Fruit fly (Drosophila melanogaster): ENCODE data around the gene CG9173.

CG9173 gene

dm6 chr3L:1391993-1392952 lies 31.0 kb downstream of the CG9173 start:
- TF ChIP-seq EcR (GFP tag; optimal IDR thresholded peaks at IDR 0.05): peak; percentile 74
- TF ChIP-seq Pif1A (GFP tag; optimal IDR thresholded peaks at IDR 0.05): peak; percentile 88
- peak; percentile 89 for TF ChIP-seq CG9948 (tag; optimal IDR thresholded peaks at IDR 0.05)
- TF ChIP-seq Snoo (tag; optimal IDR thresholded peaks at IDR 0.05): peak; percentile 20
- peak; percentile 86 for TF ChIP-seq CG4496 (GFP tag; IDR thresholded peaks at IDR 0.05)
- peak; percentile 75 for TF ChIP-seq Ets98B (GFP tag; IDR thresholded peaks at IDR 0.05)
- peak; percentile 93 for TF ChIP-seq CG14655 (GFP tag; optimal IDR thresholded peaks at IDR 0.05)
- TF ChIP-seq CG13204 (GFP tag; optimal IDR thresholded peaks at IDR 0.05): peak; percentile 66
- TF ChIP-seq CG15710 (tag; optimal IDR thresholded peaks at IDR 0.05): peak; percentile 87
- TF ChIP-seq rn (GFP tag; IDR thresholded peaks at IDR 0.05): 0 out of 2 replicates have a peak, but pooled peaks have one; percentile 23
- TF ChIP-seq CG10348 (GFP tag; IDR thresholded peaks at IDR 0.05): no peak
- peak; percentile 85 for TF ChIP-seq Pif1B (GFP tag; optimal IDR thresholded peaks at IDR 0.05)
- peak; percentile 90 for TF ChIP-seq CG8159 (tag; optimal IDR thresholded peaks at IDR 0.05)
- TF ChIP-seq CG17806 (tag; optimal IDR thresholded peaks at IDR 0.05): peak; percentile 90
- peak; percentile 77 for TF ChIP-seq CG12605 (GFP tag; IDR thresholded peaks at IDR 0.05)
- peak; percentile 85 for TF ChIP-seq D1 (tag; optimal IDR thresholded peaks at IDR 0.05)
- TF ChIP-seq CG32121 (GFP tag; IDR thresholded peaks at IDR 0.05): peak; percentile 28; the same call in 1 of the 2 replicates
- peak; percentile 76 for TF ChIP-seq fd96Ca (GFP tag; IDR thresholded peaks at IDR 0.05)
- peak; percentile 76 for TF ChIP-seq gl (tag; optimal IDR thresholded peaks at IDR 0.05)
- peak; percentile 90 for TF ChIP-seq CG34367 (tag; optimal IDR thresholded peaks at IDR 0.05)
- TF ChIP-seq CG8301 (tag; optimal IDR thresholded peaks at IDR 0.05): peak; percentile 88

DNA sequence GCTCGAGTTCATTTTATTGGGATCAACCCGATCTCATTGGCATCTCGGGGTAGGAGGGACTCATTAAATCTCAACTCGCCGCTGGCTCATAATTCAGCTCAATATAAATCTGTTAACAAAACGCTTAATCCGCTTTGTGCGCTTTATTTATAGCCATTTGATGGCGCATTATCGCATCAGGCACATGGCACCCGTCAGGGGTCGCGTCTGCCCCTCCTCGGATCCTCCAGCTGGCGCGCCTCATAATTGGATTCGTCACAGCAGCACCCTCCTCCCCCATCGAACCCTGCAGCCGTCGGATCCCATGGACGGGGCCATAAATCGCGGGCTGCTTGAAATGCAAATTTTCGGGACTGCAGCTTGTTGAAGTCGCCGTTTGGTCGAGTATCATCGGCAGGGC lies 32.9 kb downstream of the CG9173 start:
- TF ChIP-seq CG17806 (tag; optimal IDR thresholded peaks at IDR 0.05): no peak
- no peak for TF ChIP-seq CG8301 (tag; optimal IDR thresholded peaks at IDR 0.05)
- TF ChIP-seq CG12605 (GFP tag; IDR thresholded peaks at IDR 0.05): no peak
- no peak for TF ChIP-seq CG13204 (GFP tag; optimal IDR thresholded peaks at IDR 0.05)
- no peak for TF ChIP-seq CG4496 (GFP tag; IDR thresholded peaks at IDR 0.05)
- no peak for TF ChIP-seq CG32121 (GFP tag; IDR thresholded peaks at IDR 0.05)
- no peak for TF ChIP-seq CG8159 (tag; optimal IDR thresholded peaks at IDR 0.05)
- no peak for TF ChIP-seq CG10348 (GFP tag; IDR thresholded peaks at IDR 0.05)
- no peak for TF ChIP-seq D1 (tag; optimal IDR thresholded peaks at IDR 0.05)
- no peak for TF ChIP-seq CG15710 (tag; optimal IDR thresholded peaks at IDR 0.05)
- no peak for TF ChIP-seq CG34367 (tag; optimal IDR thresholded peaks at IDR 0.05)
- no peak for TF ChIP-seq Ets98B (GFP tag; IDR thresholded peaks at IDR 0.05)

dm6 chr3L:1388862-1389261 lies 34.4 kb downstream of the CG9173 start:
- no peak for TF ChIP-seq CG9948 (tag; optimal IDR thresholded peaks at IDR 0.05)
- TF ChIP-seq gl (tag; optimal IDR thresholded peaks at IDR 0.05): no peak
- TF ChIP-seq CG4496 (GFP tag; IDR thresholded peaks at IDR 0.05): no peak
- TF ChIP-seq CG17806 (tag; optimal IDR thresholded peaks at IDR 0.05): no peak
- TF ChIP-seq EcR (GFP tag; optimal IDR thresholded peaks at IDR 0.05): no peak
- no peak for TF ChIP-seq Pif1B (GFP tag; optimal IDR thresholded peaks at IDR 0.05)
- no peak for TF ChIP-seq fd96Ca (GFP tag; IDR thresholded peaks at IDR 0.05)
- TF ChIP-seq Snoo (tag; optimal IDR thresholded peaks at IDR 0.05): peak; percentile 47

DNA sequence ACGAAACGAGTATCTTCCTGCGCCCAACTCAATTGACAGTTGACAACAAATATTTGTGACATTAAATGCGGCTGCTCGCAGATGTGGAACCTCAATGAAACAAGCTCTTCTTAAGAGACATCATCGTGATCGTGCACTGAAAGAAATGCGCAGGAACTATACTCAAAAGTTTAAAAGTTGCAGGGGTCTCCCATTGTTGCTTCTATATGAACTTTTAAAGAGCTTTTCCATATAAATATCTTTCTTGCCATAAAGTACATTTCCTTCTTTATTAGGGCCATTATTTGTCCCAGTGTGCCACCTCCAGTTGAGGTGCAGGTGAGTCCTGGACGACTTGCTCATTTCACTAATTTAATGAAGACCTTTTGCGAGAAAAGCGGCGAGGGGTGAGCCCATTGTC lies 35.2 kb downstream of the CG9173 start:
- TF ChIP-seq fd96Ca (GFP tag; IDR thresholded peaks at IDR 0.05) (no peak), CG9948 (tag; optimal IDR thresholded peaks at IDR 0.05) (peak; percentile 42), EcR (GFP tag; optimal IDR thresholded peaks at IDR 0.05) (no peak), CG12605 (GFP tag; IDR thresholded peaks at IDR 0.05) (no peak), CG14655 (GFP tag; optimal IDR thresholded peaks at IDR 0.05) (peak; percentile 20), CG13204 (GFP tag; optimal IDR thresholded peaks at IDR 0.05) (peak; percentile 17), CG15710 (tag; optimal IDR thresholded peaks at IDR 0.05) (peak; percentile 76), Pif1B (GFP tag; optimal IDR thresholded peaks at IDR 0.05) (no peak), CG34367 (tag; optimal IDR thresholded peaks at IDR 0.05) (peak; percentile 40), gl (tag; optimal IDR thresholded peaks at IDR 0.05) (no peak), CG32121 (GFP tag; IDR thresholded peaks at IDR 0.05) (no peak), CG8159 (tag; optimal IDR thresholded peaks at IDR 0.05) (peak; percentile 65), CG10348 (GFP tag; IDR thresholded peaks at IDR 0.05) (no peak), D1 (tag; optimal IDR thresholded peaks at IDR 0.05) (no peak), Snoo (tag; optimal IDR thresholded peaks at IDR 0.05) (peak; percentile 73), Ets98B (GFP tag; IDR thresholded peaks at IDR 0.05) (no peak), CG17806 (tag; optimal IDR thresholded peaks at IDR 0.05) (peak; percentile 58), CG8301 (tag; optimal IDR thresholded peaks at IDR 0.05) (no peak), CG4496 (GFP tag; IDR thresholded peaks at IDR 0.05) (no peak; the same call in 2 of the 3 replicates), Pif1A (GFP tag; optimal IDR thresholded peaks at IDR 0.05) (peak; percentile 22), rn (GFP tag; IDR thresholded peaks at IDR 0.05) (0 out of 2 replicates have a peak, but pooled peaks have one; percentile 19)

- TF ChIP-seq CG4496 (GFP tag; IDR thresholded peaks at IDR 0.05): no peak
- peak; percentile 8 for TF ChIP-seq Snoo (tag; optimal IDR thresholded peaks at IDR 0.05)
- TF ChIP-seq rn (GFP tag; IDR thresholded peaks at IDR 0.05): 0 out of 2 replicates have a peak, but pooled peaks have one; percentile 6
These were observed 37.5 kb downstream of the CG9173 start for dm6 chr3L:1385683-1386246.
